Worm (Caenorhabditis elegans) whole organism, midembryonic: ENCODE measurements around the gene str-111.

Experiments
- T22C8.4 ChIP-seq: fragments of 200-800 bp; sonication (Bioruptor generic); IDR thresholded peaks from 2 replicates; pipeline ENCODE4 v1.3.6; 2022; ENCODE audit warnings: missing genetic modification characterization, missing compliant biosample characterization
- klf-2 ChIP-seq: fragments of 200-800 bp; sonication (Bioruptor generic); conservative IDR thresholded peaks from 2 replicates; pipeline ENCODE4 v1.3.6; 2022; ENCODE audit warnings: missing genetic modification reagents, missing genetic modification characterization, missing compliant biosample characterization
- med-1 ChIP-seq: sonication (generic microtip); optimal IDR thresholded peaks from 2 replicates; lab custom pipeline; 2017; ENCODE audit warnings: missing genetic modification characterization, mild to moderate bottlenecking, missing compliant biosample characterization, antibody characterized with exemption, missing genetic modification reagents; ENCODE audit not compliant: insufficient read depth
- ref-1 ChIP-seq: fragments of 200-800 bp; sonication (Bioruptor generic); conservative IDR thresholded peaks from 2 replicates; pipeline ENCODE4 v1.3.6; 2022; ENCODE audit warnings: missing genetic modification reagents, missing genetic modification characterization, missing compliant biosample characterization
- tab-1 ChIP-seq: fragments of 200-800 bp; sonication (Bioruptor generic); IDR thresholded peaks from 2 replicates; pipeline ENCODE4 v1.3.6; 2022; ENCODE audit warnings: missing genetic modification characterization, missing compliant biosample characterization

DNA sequence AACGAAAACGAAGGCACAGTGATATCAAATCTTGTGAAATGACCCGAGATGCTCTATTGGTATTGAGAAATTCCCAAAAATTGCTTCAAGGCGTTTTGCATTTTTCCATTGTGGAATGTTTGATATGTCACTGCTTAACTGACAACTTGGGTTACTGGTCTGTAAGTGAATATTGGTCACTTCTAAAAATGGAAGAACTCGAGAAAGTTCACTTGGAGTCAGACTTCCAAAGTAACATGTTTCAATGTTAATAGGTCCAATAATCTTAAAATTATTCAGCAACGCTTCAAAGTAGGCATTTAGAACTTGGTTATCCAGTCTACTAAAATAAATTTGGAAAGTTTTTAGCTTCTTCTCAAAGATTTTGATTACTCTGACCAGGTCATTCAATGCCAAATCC is 36.2 kb downstream of the str-111 start, which contains the start of gene fbxa-144:
- TF ChIP-seq T22C8.4 (GFP tag; lab: Robert Waterston, UW) = no peak
- no peak for TF ChIP-seq tab-1 (GFP tag; lab: Robert Waterston, UW)
- TF ChIP-seq med-1 (GFP tag; lab: Kevin White, UChicago) = no peak
- TF ChIP-seq ref-1 (GFP tag; lab: Robert Waterston, UW) = no peak
- no peak for TF ChIP-seq klf-2
